Worm (Caenorhabditis elegans): ENCODE measurements around the gene B0252.5.

- TF ChIP-seq egl-27 (tag; optimal IDR thresholded peaks at IDR 0.05) (no peak), hlh-4 (tag; optimal IDR thresholded peaks at IDR 0.05) (no peak), lin-39 (tag; optimal IDR thresholded peaks at IDR 0.05) (no peak), tbx-2 (tag; optimal IDR thresholded peaks at IDR 0.05) (no peak), skn-1 (tag; optimal IDR thresholded peaks at IDR 0.05) (no peak), mdl-1 (tag; optimal IDR thresholded peaks at IDR 0.05) (no peak), aly-2 (tag; optimal IDR thresholded peaks at IDR 0.05) (no peak), sptf-1 (tag; optimal IDR thresholded peaks at IDR 0.05) (no peak), fkh-10 (GFP tag; optimal IDR thresholded peaks at IDR 0.05) (no peak), unc-86 (tag; optimal IDR thresholded peaks at IDR 0.05) (no peak)
Measured at ce11 chrII:6927603-6928002, 8.9 kb upstream of the B0252.5 start, which contains the start of gene F22D3.4.

Data from whole organism, L1 larva.